Fruit fly (Drosophila melanogaster) Kc167 (cell line): ENCODE data around the gene Wnt10.

ENCODE experiments used
- Myc ChIP-seq: fragments of >200 bp; optimal IDR thresholded peaks from 2 replicates; lab custom pipeline; 2017; ENCODE audit warnings: missing external identifiers
- ttk ChIP-seq: sonication (Bioruptor generic); optimal IDR thresholded peaks from 2 replicates; lab custom pipeline; 2017; ENCODE audit warnings: missing external identifiers

- TF ChIP-seq ttk (lab: Kevin White, UChicago) (no peak), Myc (lab: Kevin White, UChicago) (no peak)
Observed at dm6 chr2L:7420305-7421287, 57.4 kb downstream of the Wnt10 start.
